Fruit fly (Drosophila melanogaster): Measurements from ENCODE around the gene CG33985.

- TF ChIP-seq CG33017 (tag; optimal IDR thresholded peaks at IDR 0.05) (no peak), Mnt (GFP tag; optimal IDR thresholded peaks at IDR 0.05) (no peak), tj (GFP tag; optimal IDR thresholded peaks at IDR 0.05) (no peak), CG7045 (GFP tag; optimal IDR thresholded peaks at IDR 0.05) (no peak), CG14711 (tag; optimal IDR thresholded peaks at IDR 0.05) (no peak), kay (GFP tag; ENCODE audit: borderline replicate concordance) (no peak), pad (GFP tag; optimal IDR thresholded peaks at IDR 0.05) (no peak)
These were observed 5.1 kb upstream of the CG33985 start, which contains the start of gene CG43248 for dm6 chr3L:15531423-15532325.

All from whole organism, adult.